Fruit fly (Drosophila melanogaster) S2 (cell line): ENCODE data around the gene mei-41.

Experiments used
- CG8478 ChIP-seq: fragments of >200 bp; optimal IDR thresholded peaks from 2 replicates; lab custom pipeline; 2018
- CTCF ChIP-seq, 2 experiments: fragments of >200 bp; optimal IDR thresholded peaks; 2 replicates each; lab custom pipeline; 2018

DNA sequence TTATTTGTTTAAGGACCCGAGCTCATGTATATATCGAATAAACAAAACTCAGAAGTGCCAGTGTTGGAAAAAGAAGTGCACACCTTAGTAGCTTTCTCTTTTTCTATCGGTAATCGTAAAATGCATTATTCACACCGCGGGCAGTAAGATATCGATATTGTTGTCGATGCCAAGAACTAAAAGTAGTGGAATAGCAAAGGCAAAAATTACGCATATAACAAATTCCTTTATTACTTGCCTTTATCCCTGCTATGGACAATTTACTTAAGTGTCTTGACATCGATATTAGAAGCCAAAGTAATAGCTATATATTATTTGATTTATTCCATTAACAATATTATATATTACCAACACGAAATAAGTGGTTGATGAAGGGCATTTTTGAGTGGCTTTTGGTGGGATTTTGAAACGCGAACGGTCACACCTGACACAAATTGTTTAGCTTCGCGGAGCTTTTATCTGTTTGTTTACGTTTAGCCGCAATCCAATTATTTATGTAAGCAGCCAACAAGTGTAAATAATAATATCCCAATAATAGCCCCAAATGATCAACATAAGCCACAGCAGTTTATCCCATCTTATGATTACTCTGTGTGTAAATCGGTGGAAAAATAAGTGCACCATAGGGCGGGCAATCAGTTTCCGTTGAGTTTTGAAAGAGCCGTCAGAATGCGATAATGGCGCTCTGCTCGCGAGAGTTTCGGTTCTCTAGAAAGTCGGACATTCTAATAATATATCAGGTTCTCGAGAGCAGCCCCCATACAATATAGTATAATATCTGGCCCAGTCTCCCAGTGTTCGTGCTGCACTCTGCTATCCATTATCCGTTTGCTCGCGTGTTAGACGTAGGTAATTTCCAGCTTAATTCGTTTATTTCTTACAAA is 6.4 kb upstream of the mei-41 start, which contains the start of the genes CG9992 and CG4239:
- TF ChIP-seq CTCF (optimal IDR thresholded peaks at IDR 0.05; lab: Kevin White, UChicago): no peak
- no peak for TF ChIP-seq CG8478 (lab: Kevin White, UChicago)
